Fruit fly (Drosophila melanogaster) whole organism, embryonic: Measurements from ENCODE around the gene CG8560.
A peak's percentile ranks its signal among the peaks of the same experiment; 100 is the strongest.

Experiments
- ATbp ChIP-seq: fragments of 200-800 bp; sonication (Bioruptor generic); optimal IDR thresholded peaks from 2 replicates; lab custom pipeline; 2017; ENCODE audit warnings: missing biosample characterization, mild to moderate bottlenecking, missing genetic modification characterization, missing genetic modification reagents
- Atf6 ChIP-seq: fragments of 200-800 bp; sonication (Bioruptor generic); IDR thresholded peaks from 2 replicates; pipeline ENCODE4 v1.3.6; 2022; ENCODE audit warnings: missing biosample characterization, missing genetic modification characterization
- B-H1 ChIP-seq: fragments of 200-800 bp; sonication (Bioruptor generic); IDR thresholded peaks from 3 replicates; pipeline ENCODE4 v1.3.6; 2022; ENCODE audit warnings: missing biosample characterization, missing genetic modification characterization
- B-H2 ChIP-seq: fragments of 200-800 bp; sonication (Bioruptor generic); optimal IDR thresholded peaks from 2 replicates; lab custom pipeline; 2018; ENCODE audit warnings: missing biosample characterization, mild to moderate bottlenecking, missing genetic modification characterization
- CG10147 ChIP-seq: fragments of 200-800 bp; sonication (Bioruptor generic); optimal IDR thresholded peaks from 2 replicates; lab custom pipeline; 2019; ENCODE audit warnings: missing biosample characterization, mild to moderate bottlenecking, missing genetic modification characterization, moderate library complexity
- CG10209 ChIP-seq: fragments of 200-800 bp; sonication (Bioruptor generic); optimal IDR thresholded peaks from 3 replicates; lab custom pipeline; 2017; ENCODE audit warnings: missing biosample characterization, mild to moderate bottlenecking, missing genetic modification characterization, missing genetic modification reagents
- CG10462 ChIP-seq: fragments of 200-800 bp; sonication (Bioruptor generic); optimal IDR thresholded peaks from 2 replicates; lab custom pipeline; 2016; ENCODE audit warnings: missing biosample characterization, missing genetic modification characterization
- CG11695 ChIP-seq: fragments of 200-800 bp; sonication (Bioruptor generic); IDR thresholded peaks from 3 replicates; pipeline ENCODE4 v1.3.6; 2022; ENCODE audit warnings: missing biosample characterization, missing genetic modification characterization
- CG11696 ChIP-seq: fragments of 200-800 bp; sonication (Bioruptor generic); IDR thresholded peaks from 2 replicates; pipeline ENCODE4 v1.3.6; 2022; ENCODE audit warnings: missing biosample characterization, missing genetic modification characterization
- CG13424 ChIP-seq: fragments of 200-800 bp; sonication (Bioruptor generic); optimal IDR thresholded peaks from 2 replicates; lab custom pipeline; 2019; ENCODE audit warnings: missing biosample characterization, mild to moderate bottlenecking, missing genetic modification characterization, moderate library complexity
- CG13775 ChIP-seq: fragments of 200-800 bp; sonication (Bioruptor generic); optimal IDR thresholded peaks from 3 replicates; lab custom pipeline; 2017; ENCODE audit warnings: missing biosample characterization, mild to moderate bottlenecking, missing genetic modification characterization
- CG14965 ChIP-seq: fragments of 200-800 bp; sonication (Bioruptor generic); optimal IDR thresholded peaks from 2 replicates; lab custom pipeline; 2016; ENCODE audit warnings: missing biosample characterization, missing genetic modification characterization, borderline replicate concordance
- CG1602 ChIP-seq: fragments of 200-800 bp; sonication (Bioruptor generic); optimal IDR thresholded peaks from 3 replicates; lab custom pipeline; 2016; ENCODE audit warnings: missing biosample characterization, missing genetic modification characterization
- CG1603 ChIP-seq: fragments of 200-800 bp; sonication (Bioruptor generic); optimal IDR thresholded peaks from 2 replicates; lab custom pipeline; 2019; ENCODE audit warnings: missing biosample characterization, mild to moderate bottlenecking, missing genetic modification characterization, moderate library complexity
- CG17912 ChIP-seq: fragments of 200-800 bp; sonication (Bioruptor generic); optimal IDR thresholded peaks from 2 replicates; lab custom pipeline; 2018; ENCODE audit warnings: missing biosample characterization, mild to moderate bottlenecking, missing genetic modification characterization
- CG18764 ChIP-seq: fragments of 200-800 bp; sonication (Bioruptor generic); optimal IDR thresholded peaks from 3 replicates; lab custom pipeline; 2016; ENCODE audit warnings: missing biosample characterization, missing genetic modification characterization
- CG2678 ChIP-seq: fragments of 200-800 bp; sonication (Bioruptor generic); optimal IDR thresholded peaks from 3 replicates; lab custom pipeline; 2019; ENCODE audit warnings: missing biosample characterization, mild to moderate bottlenecking, missing genetic modification characterization, moderate library complexity
- CG32767 ChIP-seq: fragments of 200-800 bp; sonication (Bioruptor generic); IDR thresholded peaks from 2 replicates; pipeline ENCODE4 v1.3.6; 2022; ENCODE audit warnings: missing biosample characterization, missing genetic modification characterization
- CG4617 ChIP-seq: fragments of 200-800 bp; sonication (Bioruptor generic); optimal IDR thresholded peaks from 3 replicates; lab custom pipeline; 2016; ENCODE audit warnings: missing biosample characterization, missing genetic modification characterization, borderline replicate concordance
- CG4820 ChIP-seq: fragments of 200-800 bp; sonication (Bioruptor generic); optimal IDR thresholded peaks from 3 replicates; lab custom pipeline; 2016; ENCODE audit warnings: missing biosample characterization, missing genetic modification characterization
- CG6765 ChIP-seq: fragments of 200-800 bp; sonication (Bioruptor generic); optimal IDR thresholded peaks from 3 replicates; lab custom pipeline; 2017; ENCODE audit warnings: missing biosample characterization, mild to moderate bottlenecking, missing genetic modification characterization
- CG7745 ChIP-seq: fragments of 200-800 bp; sonication (Bioruptor generic); optimal IDR thresholded peaks from 2 replicates; lab custom pipeline; 2018; ENCODE audit warnings: missing biosample characterization, mild to moderate bottlenecking, missing genetic modification characterization, moderate library complexity
- CG7839 ChIP-seq: fragments of 200-800 bp; sonication (Bioruptor generic); optimal IDR thresholded peaks from 3 replicates; lab custom pipeline; 2018; ENCODE audit warnings: missing biosample characterization, mild to moderate bottlenecking, missing genetic modification characterization, moderate library complexity
- CG8765 ChIP-seq: fragments of 200-800 bp; sonication (Bioruptor generic); IDR thresholded peaks from 2 replicates; pipeline ENCODE4 v1.3.6; 2022; ENCODE audit warnings: missing biosample characterization, missing genetic modification characterization
- CG9932 ChIP-seq: fragments of 200-800 bp; sonication (Bioruptor generic); IDR thresholded peaks from 2 replicates; pipeline ENCODE4 v1.3.6; 2022; ENCODE audit warnings: missing biosample characterization, missing genetic modification characterization
- Dek ChIP-seq: fragments of 200-800 bp; sonication (Bioruptor generic); optimal IDR thresholded peaks from 3 replicates; lab custom pipeline; 2019; ENCODE audit warnings: missing biosample characterization, mild to moderate bottlenecking, missing genetic modification characterization, moderate library complexity
- Dfd ChIP-seq, 2 experiments: fragments of >200 bp; optimal IDR thresholded peaks; 2 replicates each; lab custom pipeline; 2017; ENCODE audit warnings: missing biosample characterization in 2 of 2, missing genetic modification characterization in 2 of 2
- Dref ChIP-seq: fragments of 200-800 bp; sonication (Bioruptor generic); IDR thresholded peaks from 2 replicates; pipeline ENCODE4 v1.3.6; 2022; ENCODE audit warnings: missing biosample characterization, missing genetic modification characterization
- Drgx ChIP-seq: fragments of 200-800 bp; sonication (Bioruptor generic); IDR thresholded peaks from 2 replicates; pipeline ENCODE4 v1.3.6; 2022; ENCODE audit warnings: missing biosample characterization, missing genetic modification characterization
- Fer1 ChIP-seq: fragments of 200-800 bp; sonication (Bioruptor generic); optimal IDR thresholded peaks from 2 replicates; lab custom pipeline; 2017; ENCODE audit warnings: missing biosample characterization, mild to moderate bottlenecking, missing genetic modification characterization
- Fer2 ChIP-seq: fragments of 200-800 bp; sonication (Bioruptor generic); optimal IDR thresholded peaks from 2 replicates; lab custom pipeline; 2018; ENCODE audit warnings: missing biosample characterization, mild to moderate bottlenecking, missing genetic modification characterization, moderate library complexity
- Hey ChIP-seq: fragments of 200-800 bp; sonication (Bioruptor generic); optimal IDR thresholded peaks from 3 replicates; lab custom pipeline; 2018; ENCODE audit warnings: missing biosample characterization, mild to moderate bottlenecking, missing genetic modification characterization
- HmgZ ChIP-seq: fragments of 200-800 bp; sonication (Bioruptor generic); optimal IDR thresholded peaks from 2 replicates; lab custom pipeline; 2018; ENCODE audit warnings: missing biosample characterization, mild to moderate bottlenecking, missing genetic modification characterization
- MESR4 ChIP-seq: fragments of 200-800 bp; sonication (Bioruptor generic); optimal IDR thresholded peaks from 2 replicates; lab custom pipeline; 2018; ENCODE audit warnings: missing biosample characterization, mild to moderate bottlenecking, missing genetic modification characterization, moderate library complexity
- Max ChIP-seq: fragments of 200-800 bp; sonication (Bioruptor generic); optimal IDR thresholded peaks from 2 replicates; lab custom pipeline; 2016; ENCODE audit warnings: missing biosample characterization, mild to moderate bottlenecking, missing genetic modification characterization
- Opbp ChIP-seq: fragments of 200-800 bp; sonication (Bioruptor generic); IDR thresholded peaks from 3 replicates; pipeline ENCODE4 v1.3.6; 2022; ENCODE audit warnings: missing biosample characterization, missing genetic modification characterization; ENCODE audit not compliant: partially characterized antibody
- Rfx ChIP-seq: fragments of 200-800 bp; sonication (Bioruptor generic); IDR thresholded peaks from 2 replicates; pipeline ENCODE4 v1.3.6; 2022; ENCODE audit warnings: missing biosample characterization, missing genetic modification characterization
- ab ChIP-seq: fragments of 200-800 bp; sonication (Bioruptor generic); optimal IDR thresholded peaks from 2 replicates; lab custom pipeline; 2016; ENCODE audit warnings: missing biosample characterization, missing genetic modification characterization
- aop ChIP-seq: fragments of 200-800 bp; sonication (Bioruptor generic); IDR thresholded peaks from 2 replicates; pipeline ENCODE4 v1.3.6; 2022; ENCODE audit warnings: missing biosample characterization, missing genetic modification characterization
- ap ChIP-seq: fragments of 200-800 bp; sonication (Bioruptor generic); IDR thresholded peaks from 2 replicates; pipeline ENCODE4 v1.3.6; 2022; ENCODE audit warnings: missing biosample characterization, missing genetic modification characterization
- btn ChIP-seq: fragments of 200-800 bp; sonication (Bioruptor generic); optimal IDR thresholded peaks from 2 replicates; lab custom pipeline; 2016; ENCODE audit warnings: missing biosample characterization, missing genetic modification characterization
- caup ChIP-seq: fragments of 200-800 bp; sonication (Bioruptor generic); optimal IDR thresholded peaks from 3 replicates; lab custom pipeline; 2017; ENCODE audit warnings: missing biosample characterization, mild to moderate bottlenecking, missing genetic modification characterization, moderate library complexity; ENCODE audit not compliant: severe bottlenecking
- dan ChIP-seq: fragments of 200-800 bp; sonication (Bioruptor generic); IDR thresholded peaks from 2 replicates; pipeline ENCODE4 v1.3.6; 2022; ENCODE audit warnings: missing biosample characterization, missing genetic modification characterization
- mirr ChIP-seq: fragments of 200-800 bp; sonication (Bioruptor generic); optimal IDR thresholded peaks from 3 replicates; lab custom pipeline; 2018; ENCODE audit warnings: missing biosample characterization, mild to moderate bottlenecking, missing genetic modification characterization
- org-1 ChIP-seq: fragments of 200-800 bp; sonication (Bioruptor generic); optimal IDR thresholded peaks from 2 replicates; lab custom pipeline; 2017; ENCODE audit warnings: missing biosample characterization, missing genetic modification characterization
- ranshi ChIP-seq: fragments of 200-800 bp; sonication (Bioruptor generic); IDR thresholded peaks from 2 replicates; pipeline ENCODE4 v1.3.6; 2022; ENCODE audit warnings: missing biosample characterization, missing genetic modification characterization
- repo ChIP-seq: fragments of 200-800 bp; sonication (Bioruptor generic); optimal IDR thresholded peaks from 2 replicates; lab custom pipeline; 2016; ENCODE audit warnings: missing biosample characterization, missing genetic modification characterization
- toy ChIP-seq: fragments of 200-800 bp; sonication (Bioruptor generic); IDR thresholded peaks from 2 replicates; pipeline ENCODE4 v1.3.6; 2022; ENCODE audit warnings: missing biosample characterization, missing genetic modification characterization
- tx ChIP-seq: fragments of 200-800 bp; sonication (Bioruptor generic); optimal IDR thresholded peaks from 2 replicates; lab custom pipeline; 2016; ENCODE audit warnings: missing biosample characterization, missing genetic modification characterization
- usp ChIP-seq: fragments of >200 bp; optimal IDR thresholded peaks from 2 replicates; lab custom pipeline; 2017; ENCODE audit warnings: missing biosample characterization, missing genetic modification characterization

The CG8560 gene

dm6 chr3L:7381359-7381976, 22.5 kb downstream of the CG8560 start, which contains the start of the genes SMSr and smid (continued):
- peak; percentile 71 for TF ChIP-seq Rfx
- no peak for TF ChIP-seq ab (GFP tag; lab: Kevin White, UChicago)
- peak; percentile 52; the same call in 1 of the 2 replicates for TF ChIP-seq CG8765 (GFP tag; lab: Robert Waterston, UW)
- TF ChIP-seq Drgx (GFP tag; lab: Robert Waterston, UW), result no peak
- TF ChIP-seq CG11695 (GFP tag; lab: Robert Waterston, UW), result no peak
- peak; percentile 56 for TF ChIP-seq MESR4 (GFP tag; lab: Kevin White, UChicago)
- TF ChIP-seq CG9932 (GFP tag; lab: Robert Waterston, UW), result peak; percentile 80
- TF ChIP-seq org-1, result peak; percentile 4
- peak; percentile 78 for TF ChIP-seq CG13775 (GFP tag; lab: Kevin White, UChicago)
- TF ChIP-seq CG10147 (GFP tag; lab: Kevin White, UChicago), result peak; percentile 44
- TF ChIP-seq Dfd (GFP tag; optimal IDR thresholded peaks at IDR 0.05; lab: Kevin White, UChicago), result peak in 1 of 2 experiments; percentile 52
- TF ChIP-seq ATbp (GFP tag; lab: Kevin White, UChicago), result no peak
- peak; percentile 59 for TF ChIP-seq CG13424 (tag; lab: Kevin White, UChicago)
- TF ChIP-seq CG7839 (tag; lab: Kevin White, UChicago), result peak; percentile 66
- peak; percentile 19 for TF ChIP-seq mirr (GFP tag; lab: Kevin White, UChicago)
- TF ChIP-seq ap (GFP tag; lab: Robert Waterston, UW), result no peak
- no peak for TF ChIP-seq CG14965 (GFP tag; lab: Kevin White, UChicago)
- TF ChIP-seq toy (GFP tag; lab: Robert Waterston, UW), result no peak
- peak; percentile 23 for TF ChIP-seq B-H2 (GFP tag; lab: Kevin White, UChicago)
- TF ChIP-seq CG10209 (GFP tag; lab: Kevin White, UChicago), result peak; percentile 53
- TF ChIP-seq Fer1, result peak; percentile 33
- TF ChIP-seq CG7745, result no peak
- TF ChIP-seq dan (GFP tag; lab: Robert Waterston, UW), result no peak
- peak; percentile 78 for TF ChIP-seq Dref
- TF ChIP-seq HmgZ, result peak; percentile 52
- peak; percentile 61 for TF ChIP-seq CG1602 (GFP tag; lab: Kevin White, UChicago)
- peak; percentile 48 for TF ChIP-seq Dek (tag; lab: Kevin White, UChicago)
- TF ChIP-seq Opbp (GFP tag; lab: Robert Waterston, UW), result peak; percentile 66
- peak; percentile 46 for TF ChIP-seq CG4820
- TF ChIP-seq CG32767 (GFP tag; lab: Robert Waterston, UW), result peak; percentile 18; the same call in 1 of the 2 replicates
- 0 out of 2 replicates have a peak, but pooled peaks have one; percentile 32 for TF ChIP-seq ranshi (GFP tag; lab: Robert Waterston, UW)
- no peak for TF ChIP-seq caup (GFP tag; lab: Kevin White, UChicago)
- no peak for TF ChIP-seq CG17912 (GFP tag; lab: Kevin White, UChicago)
- no peak for TF ChIP-seq CG11696
- no peak for TF ChIP-seq usp (GFP tag; lab: Kevin White, UChicago)
- no peak for TF ChIP-seq Fer2 (tag; lab: Kevin White, UChicago)
- no peak for TF ChIP-seq CG2678
- peak; percentile 60 for TF ChIP-seq tx (GFP tag; lab: Kevin White, UChicago)
- TF ChIP-seq aop (GFP tag; lab: Robert Waterston, UW), result no peak
- TF ChIP-seq Max (GFP tag; lab: Kevin White, UChicago), result peak; percentile 74
- TF ChIP-seq repo (GFP tag; lab: Kevin White, UChicago), result no peak
- TF ChIP-seq Atf6 (GFP tag; lab: Robert Waterston, UW), result peak; percentile 52; the same call in 1 of the 2 replicates
- no peak for TF ChIP-seq btn (GFP tag; lab: Kevin White, UChicago)
- TF ChIP-seq CG18764 (GFP tag; lab: Kevin White, UChicago), result peak; percentile 40
- no peak for TF ChIP-seq Hey (tag; lab: Kevin White, UChicago)
- TF ChIP-seq CG6765 (GFP tag; lab: Kevin White, UChicago), result no peak
- peak; percentile 30 for TF ChIP-seq CG4617 (GFP tag; lab: Kevin White, UChicago)
- no peak; the same call in 2 of the 3 replicates for TF ChIP-seq B-H1 (GFP tag; lab: Robert Waterston, UW)
- TF ChIP-seq CG1603, result peak; percentile 30
- TF ChIP-seq CG10462 (GFP tag; lab: Kevin White, UChicago), result no peak
